Fruit fly (Drosophila melanogaster): ENCODE data around the gene CG11779.

The CG11779 gene

DNA sequence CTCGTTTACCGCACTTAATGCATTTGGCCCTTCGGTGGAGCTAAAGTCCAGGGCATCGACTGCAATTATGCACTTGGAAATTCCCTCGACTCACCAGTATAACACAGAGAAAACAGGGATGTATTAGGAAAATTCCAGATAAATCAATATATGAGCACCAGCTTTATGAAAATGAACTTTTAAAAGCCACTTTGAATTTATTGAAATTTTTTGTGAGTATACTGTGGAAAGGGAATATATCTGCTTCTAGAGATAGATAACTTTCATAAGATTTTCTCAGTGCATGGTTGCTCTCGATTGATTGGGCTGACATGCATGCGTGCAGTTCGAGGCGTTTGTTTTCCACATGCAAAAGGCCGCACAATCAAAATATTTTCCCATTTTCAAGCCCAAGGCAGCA, 53.9 kb downstream of the CG11779 start (continued):
- TF ChIP-seq CG12219 (GFP tag; optimal IDR thresholded peaks at IDR 0.05), result no peak
- TF ChIP-seq mam (GFP tag; optimal IDR thresholded peaks at IDR 0.05), result no peak
- TF ChIP-seq CG11696 (GFP tag; IDR thresholded peaks at IDR 0.05), result no peak
- no peak; the same call in 2 of the 3 replicates for TF ChIP-seq dysf (GFP tag; IDR thresholded peaks at IDR 0.05)
- TF ChIP-seq al (GFP tag; IDR thresholded peaks at IDR 0.05), result no peak
- no peak for TF ChIP-seq sc (optimal IDR thresholded peaks at IDR 0.05)
- no peak for TF ChIP-seq sc (GFP tag; optimal IDR thresholded peaks at IDR 0.05)
- TF ChIP-seq Sry-δ (GFP tag; optimal IDR thresholded peaks at IDR 0.05), result peak; percentile 3
- no peak for TF ChIP-seq CG10274 (GFP tag; optimal IDR thresholded peaks at IDR 0.05)
- TF ChIP-seq danr (GFP tag; IDR thresholded peaks at IDR 0.05), result no peak
- no peak for TF ChIP-seq pan (optimal IDR thresholded peaks at IDR 0.05)
- no peak for TF ChIP-seq pan (GFP tag; optimal IDR thresholded peaks at IDR 0.05 in 1 of 2, IDR thresholded peaks at IDR 0.05 in 1 of 2)
- no peak for TF ChIP-seq CG1832 (GFP tag; optimal IDR thresholded peaks at IDR 0.05)
- TF ChIP-seq CG9437 (GFP tag; optimal IDR thresholded peaks at IDR 0.05), result no peak
- TF ChIP-seq Pdp1 (GFP tag; optimal IDR thresholded peaks at IDR 0.05), result no peak
- no peak for TF ChIP-seq CG17568 (GFP tag; optimal IDR thresholded peaks at IDR 0.05)
- TF ChIP-seq HLH54F (GFP tag; optimal IDR thresholded peaks at IDR 0.05), result no peak
- TF ChIP-seq CG4360 (GFP tag; IDR thresholded peaks at IDR 0.05), result no peak
- no peak for TF ChIP-seq NfI (GFP tag; optimal IDR thresholded peaks at IDR 0.05)
- TF ChIP-seq CG14441 (GFP tag; IDR thresholded peaks at IDR 0.05), result no peak
- peak; percentile 10 for TF ChIP-seq Med (GFP tag)
- TF ChIP-seq CG6791 (GFP tag; IDR thresholded peaks at IDR 0.05; ENCODE audit: partially characterized antibody), result no peak
- TF ChIP-seq CG6654 (GFP tag; optimal IDR thresholded peaks at IDR 0.05), result no peak
- no peak for TF ChIP-seq CG17385 (GFP tag; optimal IDR thresholded peaks at IDR 0.05)
- TF ChIP-seq CG18619 (GFP tag; optimal IDR thresholded peaks at IDR 0.05), result no peak
- no peak for TF ChIP-seq Hr78 (GFP tag; optimal IDR thresholded peaks at IDR 0.05)
- no peak for TF ChIP-seq CG7987 (GFP tag; optimal IDR thresholded peaks at IDR 0.05)
- TF ChIP-seq CG13624 (GFP tag; optimal IDR thresholded peaks at IDR 0.05), result no peak
- TF ChIP-seq gfzf (GFP tag; optimal IDR thresholded peaks at IDR 0.05), result no peak
- TF ChIP-seq row (GFP tag; IDR thresholded peaks at IDR 0.05), result peak; percentile 41; the same call in 2 of the 3 replicates
- no peak for TF ChIP-seq jigr1 (GFP tag; IDR thresholded peaks at IDR 0.05)
- TF ChIP-seq CG6689 (GFP tag; IDR thresholded peaks at IDR 0.05), result peak; percentile 32; the same call in 1 of the 2 replicates
- no peak for TF ChIP-seq CG9215 (GFP tag; IDR thresholded peaks at IDR 0.05)
- TF ChIP-seq CG18262 (tag; optimal IDR thresholded peaks at IDR 0.05), result peak; percentile 65
- no peak for TF ChIP-seq E2f2 (GFP tag; IDR thresholded peaks at IDR 0.05)
- TF ChIP-seq dmrt99B (tag; optimal IDR thresholded peaks at IDR 0.05), result peak; percentile 76
- no peak for TF ChIP-seq bab2 (GFP tag; optimal IDR thresholded peaks at IDR 0.05)
- TF ChIP-seq CG31224 (GFP tag; IDR thresholded peaks at IDR 0.05), result no peak
- no peak for TF ChIP-seq Doc3 (GFP tag; IDR thresholded peaks at IDR 0.05; ENCODE audit: partially characterized antibody)
- no peak for TF ChIP-seq Ptx1 (GFP tag; IDR thresholded peaks at IDR 0.05)
- no peak for TF ChIP-seq usp (GFP tag; optimal IDR thresholded peaks at IDR 0.05)
- TF ChIP-seq Meics (GFP tag; optimal IDR thresholded peaks at IDR 0.05), result no peak
- no peak for TF ChIP-seq Hmx (GFP tag; optimal IDR thresholded peaks at IDR 0.05)
- no peak for TF ChIP-seq cg (GFP tag; optimal IDR thresholded peaks at IDR 0.05)
- TF ChIP-seq CG6175 (GFP tag; IDR thresholded peaks at IDR 0.05), result no peak
- no peak for TF ChIP-seq CG12769 (tag; optimal IDR thresholded peaks at IDR 0.05)
- TF ChIP-seq Dad (GFP tag; optimal IDR thresholded peaks at IDR 0.05), result no peak
- TF ChIP-seq CG3995 (GFP tag; optimal IDR thresholded peaks at IDR 0.05), result no peak
- peak; percentile 1 for TF ChIP-seq CG6254 (GFP tag; optimal IDR thresholded peaks at IDR 0.05)
- TF ChIP-seq CG7357 (GFP tag; IDR thresholded peaks at IDR 0.05), result no peak
- TF ChIP-seq CG3838 (GFP tag; optimal IDR thresholded peaks at IDR 0.05), result no peak
- no peak for TF ChIP-seq CG15073 (GFP tag; optimal IDR thresholded peaks at IDR 0.05)
- no peak for TF ChIP-seq da (GFP tag; optimal IDR thresholded peaks at IDR 0.05)

All from whole organism, embryonic.